Worm (Caenorhabditis elegans) whole organism, L4/young adult: ENCODE measurements around the gene atf-8.

Experiments
- W03F9.2 ChIP-seq: fragments of 150-350 bp; optimal IDR thresholded peaks from 2 replicates; lab custom pipeline; 2014; ENCODE audit warnings: missing biosample characterization, missing genetic modification characterization
- dao-5 ChIP-seq: sonication (generic microtip); optimal IDR thresholded peaks from 2 replicates; lab custom pipeline; 2016; ENCODE audit warnings: missing genotype, missing genetic modification characterization, moderate library complexity, missing compliant biosample characterization
- him-1 ChIP-seq: sonication (generic microtip); optimal IDR thresholded peaks from 2 replicates; lab custom pipeline; 2016; ENCODE audit warnings: missing genotype, missing genetic modification reagents, missing genetic modification characterization, missing compliant biosample characterization

The atf-8 gene

DNA sequence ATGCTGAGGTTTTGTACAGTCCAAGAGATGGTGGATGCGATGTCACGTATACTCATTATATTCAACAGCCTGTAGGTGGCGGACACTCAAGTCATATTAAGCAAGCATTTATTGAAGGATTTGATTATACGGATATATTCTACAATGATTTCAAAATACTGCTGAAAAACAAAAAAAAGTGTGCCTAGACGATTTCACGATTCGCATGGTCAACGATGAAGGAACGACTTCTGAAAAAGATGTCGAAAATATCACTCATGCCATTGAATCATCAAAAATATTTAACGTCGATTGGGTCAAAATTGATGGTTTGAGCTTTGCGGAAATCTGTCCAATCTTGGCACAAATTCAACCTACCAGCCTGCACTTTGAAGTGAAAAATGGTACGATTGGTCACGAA, 11.6 kb downstream of the atf-8 start:
- no peak for TF ChIP-seq W03F9.2 (tag; lab: Kevin White, UChicago)
- TF ChIP-seq dao-5 (tag; lab: Kevin White, UChicago), result no peak
- no peak for TF ChIP-seq him-1 (tag; lab: Kevin White, UChicago)

DNA sequence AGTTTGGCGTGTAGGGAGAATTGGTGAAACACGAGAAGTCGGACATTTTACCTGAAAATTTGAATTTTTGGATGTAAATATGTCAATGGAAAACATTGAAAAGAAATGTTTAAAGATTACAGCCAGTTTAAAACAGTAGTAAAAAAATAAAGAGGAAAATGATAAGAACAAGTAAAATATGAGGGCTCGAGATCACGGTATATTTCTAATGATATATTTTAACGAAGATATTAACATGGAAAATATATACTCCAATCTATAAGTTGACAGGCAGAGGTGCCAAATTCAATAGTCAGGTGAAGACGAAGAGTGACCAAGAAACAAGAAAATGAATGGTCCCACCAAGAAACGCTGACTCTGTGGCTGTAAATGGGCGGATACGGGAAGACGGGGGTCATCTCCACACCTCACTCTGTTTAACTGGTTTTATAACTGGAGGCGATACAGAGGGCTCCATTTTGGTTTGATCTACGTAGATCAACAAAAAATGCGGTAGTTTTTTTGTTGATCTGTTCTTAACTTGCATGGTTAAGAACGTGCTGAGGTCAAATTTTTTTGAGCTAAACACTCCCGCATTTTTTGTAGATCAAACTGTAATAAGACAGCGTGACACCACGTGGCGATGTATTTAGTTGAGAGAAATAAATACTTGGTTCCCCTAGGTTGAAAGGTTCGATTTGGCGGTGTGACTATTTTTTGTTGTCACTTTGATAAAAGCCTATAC, 14.9 kb downstream of the atf-8 start, which contains the start of gene ceh-49:
Gene ceh-49 (minus strand): TSS at position 51 of the 724 bp plus-strand sequence.
- TF ChIP-seq him-1 (tag; lab: Kevin White, UChicago), result no peak
- TF ChIP-seq dao-5 (tag; lab: Kevin White, UChicago), result no peak
- TF ChIP-seq W03F9.2 (tag; lab: Kevin White, UChicago), result no peak

DNA sequence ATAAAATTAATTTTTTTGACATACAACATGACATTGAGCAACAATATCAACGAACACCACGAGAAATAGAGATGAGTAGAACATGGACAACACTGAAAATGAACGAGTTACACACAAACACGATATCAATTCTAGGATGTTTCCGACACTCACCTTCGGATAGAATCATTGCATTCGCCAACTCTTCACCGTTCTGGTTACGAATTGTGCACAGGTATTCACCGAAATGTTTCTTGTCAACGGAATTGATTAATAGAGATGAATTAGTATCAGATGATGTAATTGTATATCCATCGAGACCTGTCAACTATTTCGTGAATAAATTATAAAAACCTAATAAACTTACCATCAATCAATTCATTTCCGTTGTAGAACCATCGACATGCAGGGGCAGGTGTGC, 16.3 kb downstream of the atf-8 start:
- TF ChIP-seq dao-5 (tag; lab: Kevin White, UChicago) (no peak), W03F9.2 (tag; lab: Kevin White, UChicago) (no peak), him-1 (tag; lab: Kevin White, UChicago) (no peak)

DNA sequence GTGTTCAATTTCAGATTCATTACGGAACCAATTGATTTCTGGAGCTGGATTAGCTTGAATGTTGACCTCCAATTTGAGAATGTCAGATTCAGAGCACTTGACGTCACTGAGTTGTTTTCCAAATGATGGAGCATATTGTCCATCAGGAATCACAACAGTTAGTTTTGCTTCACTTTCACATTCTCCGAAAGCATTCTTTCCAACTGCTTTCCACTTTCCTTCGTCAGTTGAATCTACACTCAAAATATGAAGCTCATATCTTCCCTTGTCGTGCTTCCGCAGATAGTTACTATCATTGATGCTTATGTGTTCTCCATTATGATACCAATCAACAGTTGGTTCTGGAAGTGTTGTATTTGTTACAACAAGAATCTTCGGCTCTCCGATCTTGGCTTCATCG, 22.9 kb downstream of the atf-8 start:
- TF ChIP-seq dao-5 (tag; lab: Kevin White, UChicago), result no peak
- TF ChIP-seq him-1 (tag; lab: Kevin White, UChicago), result no peak
- TF ChIP-seq W03F9.2 (tag; lab: Kevin White, UChicago), result no peak

DNA sequence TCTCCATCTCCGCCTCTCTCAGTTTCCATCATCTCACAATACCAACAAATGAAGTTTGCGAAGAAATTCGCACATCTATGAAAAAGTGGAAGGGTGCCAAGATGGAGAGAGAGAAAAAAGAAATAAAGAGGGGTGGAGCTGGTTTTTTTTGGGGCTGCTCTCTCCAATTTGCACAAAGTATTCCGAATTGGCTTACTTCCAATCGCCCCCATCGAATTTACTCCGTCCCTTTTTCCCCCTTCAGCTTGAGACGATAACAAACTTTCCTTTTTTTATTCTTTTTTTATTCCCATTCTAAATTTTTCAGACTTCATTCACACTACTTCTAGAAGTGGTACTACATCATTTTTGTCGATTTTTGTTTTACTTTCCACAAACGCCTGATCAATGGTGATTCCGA, 25.7 kb downstream of the atf-8 start, which contains the start of gene exp-2:
Gene exp-2 (plus strand): TSS at position 301 of the 400 bp plus-strand sequence.
- TF ChIP-seq W03F9.2 (tag; lab: Kevin White, UChicago) (no peak), dao-5 (tag; lab: Kevin White, UChicago) (no peak), him-1 (tag; lab: Kevin White, UChicago) (no peak)

DNA sequence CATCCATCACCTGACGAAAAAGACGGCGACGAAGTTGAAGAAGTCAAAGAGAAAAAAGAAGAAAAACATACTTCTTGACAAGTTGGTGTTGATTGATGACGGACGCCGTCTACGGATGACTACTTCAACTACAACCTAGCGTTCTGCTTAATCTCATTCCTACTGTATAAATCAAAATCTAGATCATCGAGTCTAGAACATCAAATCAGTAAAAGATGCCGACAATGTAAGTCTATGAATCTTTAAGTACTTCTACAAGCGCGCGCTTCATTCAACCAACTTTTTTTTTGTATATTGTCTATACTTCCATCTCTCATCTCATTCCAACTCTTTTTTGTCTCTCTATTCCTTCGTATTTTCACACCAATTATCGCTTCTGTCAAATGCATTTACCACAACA, 30.0 kb downstream of the atf-8 start:
- no peak for TF ChIP-seq dao-5 (tag; lab: Kevin White, UChicago)
- TF ChIP-seq him-1 (tag; lab: Kevin White, UChicago), result no peak
- no peak for TF ChIP-seq W03F9.2 (tag; lab: Kevin White, UChicago)

DNA sequence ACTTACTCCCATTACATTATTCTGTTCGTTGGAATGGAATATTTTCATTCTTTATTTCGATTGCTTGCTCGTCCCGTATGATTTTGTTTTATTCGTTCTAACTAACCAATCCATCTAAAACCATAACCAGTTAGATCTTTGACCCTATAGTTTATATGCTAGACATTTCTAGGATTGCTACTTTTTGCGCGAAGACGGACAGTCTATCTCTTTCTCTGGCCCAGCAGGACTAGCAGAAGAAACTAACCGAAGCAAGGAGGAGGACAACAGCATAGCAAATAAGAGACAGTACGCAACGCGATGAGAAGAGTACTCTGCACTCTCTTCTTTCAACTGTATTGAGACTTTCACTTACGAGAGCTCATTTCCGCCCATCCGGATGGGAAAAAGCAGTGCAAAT, 32.8 kb downstream of the atf-8 start:
- no peak for TF ChIP-seq him-1 (tag; lab: Kevin White, UChicago)
- no peak for TF ChIP-seq dao-5 (tag; lab: Kevin White, UChicago)
- no peak for TF ChIP-seq W03F9.2 (tag; lab: Kevin White, UChicago)
